Worm (Caenorhabditis elegans): ENCODE data around the gene C31B8.7.

- no peak for TF ChIP-seq mdl-1 (tag; optimal IDR thresholded peaks at IDR 0.05)
- TF ChIP-seq nhr-28 (tag; optimal IDR thresholded peaks at IDR 0.05) = no peak
- TF ChIP-seq ztf-11 (tag; optimal IDR thresholded peaks at IDR 0.05) = no peak
- TF ChIP-seq nhr-6 (tag; optimal IDR thresholded peaks at IDR 0.05) = no peak
- no peak for TF ChIP-seq ceh-28 (tag; optimal IDR thresholded peaks at IDR 0.05)
- no peak for TF ChIP-seq ztf-7 (tag; optimal IDR thresholded peaks at IDR 0.05)
- no peak for TF ChIP-seq ama-1 (optimal IDR thresholded peaks at IDR 0.05)
- no peak for TF ChIP-seq jun-1 (tag; optimal IDR thresholded peaks at IDR 0.05)
- TF ChIP-seq mep-1 (tag; optimal IDR thresholded peaks at IDR 0.05) = no peak
- TF ChIP-seq daf-19 (GFP tag; conservative IDR thresholded peaks at IDR 0.05) = no peak
- TF ChIP-seq unc-39 (tag; optimal IDR thresholded peaks at IDR 0.05) = no peak
Measured at ce11 chrV:2903227-2903626, at the start of gene C31B8.7.
